Fruit fly (Drosophila melanogaster): ENCODE data around the gene Ir25a.

Ir25a gene

dm6 chr2L:4835091-4835689 is at the start of gene Ir25a:
TSS of gene Ir25a (minus strand) at chr2L:4835300.
- no peak for TF ChIP-seq CG8478 (optimal IDR thresholded peaks at IDR 0.05)
- no peak for TF ChIP-seq CTCF (optimal IDR thresholded peaks at IDR 0.05)

- TF ChIP-seq CTCF (optimal IDR thresholded peaks at IDR 0.05) (no peak), CG8478 (optimal IDR thresholded peaks at IDR 0.05) (no peak)
Measured at dm6 chr2L:4883023-4883392, 47.9 kb upstream of the Ir25a start, which contains the start of the genes Cf2 and CG3008. TSS of gene Cf2 (minus strand) at chr2L:4883107. TSS of gene CG3008 (plus strand) at chr2L:4883298.

dm6 chr2L:4882131-4883022 is 47.3 kb upstream of the Ir25a start:
- TF ChIP-seq CG8478 (optimal IDR thresholded peaks at IDR 0.05) (no peak), CTCF (optimal IDR thresholded peaks at IDR 0.05) (no peak)

dm6 chr2L:4868383-4868782 is 33.3 kb upstream of the Ir25a start:
- TF ChIP-seq CG8478 (optimal IDR thresholded peaks at IDR 0.05) (no peak), CTCF (optimal IDR thresholded peaks at IDR 0.05) (no peak)

- TF ChIP-seq CG8478 (optimal IDR thresholded peaks at IDR 0.05) (no peak), CTCF (optimal IDR thresholded peaks at IDR 0.05) (no peak)
Measured at dm6 chr2L:4865400-4865799, 30.3 kb upstream of the Ir25a start.

- no peak for TF ChIP-seq CTCF (optimal IDR thresholded peaks at IDR 0.05)
Measured at dm6 chr2L:4861503-4861902, 26.4 kb upstream of the Ir25a start.

- TF ChIP-seq CTCF (optimal IDR thresholded peaks at IDR 0.05) = no peak
- no peak for TF ChIP-seq CG8478 (optimal IDR thresholded peaks at IDR 0.05)
Measured at dm6 chr2L:4856118-4856517, 21.0 kb upstream of the Ir25a start.

- no peak for TF ChIP-seq CG8478 (optimal IDR thresholded peaks at IDR 0.05)
- no peak for TF ChIP-seq CTCF (optimal IDR thresholded peaks at IDR 0.05)
Measured at dm6 chr2L:4854822-4855221, 19.7 kb upstream of the Ir25a start.

dm6 chr2L:4852605-4853102 is 17.6 kb upstream of the Ir25a start, which contains the start of gene smog:
TSS of gene smog (plus strand) at chr2L:4852864.
- no peak for TF ChIP-seq CG8478 (optimal IDR thresholded peaks at IDR 0.05)
- TF ChIP-seq CTCF (optimal IDR thresholded peaks at IDR 0.05) = peak in 1 of 2 experiments; percentile 23

dm6 chr2L:4850356-4850755 is 15.3 kb upstream of the Ir25a start, which contains the start of the genes mRpS2 and Mon1:
TSS of gene mRpS2 (minus strand) at chr2L:4850419.
TSS of gene Mon1 (plus strand) at chr2L:4850641.
- TF ChIP-seq CTCF (optimal IDR thresholded peaks at IDR 0.05) = no peak
- TF ChIP-seq CG8478 (optimal IDR thresholded peaks at IDR 0.05) = no peak

dm6 chr2L:4847191-4847853 is 12.2 kb upstream of the Ir25a start, which contains the start of the genes mxt and CG11927:
TSS of gene mxt (minus strand) at chr2L:4847295.
TSS of gene CG11927 (plus strand) at chr2L:4847766.
- TF ChIP-seq CG8478 (optimal IDR thresholded peaks at IDR 0.05) = no peak
- TF ChIP-seq CTCF (optimal IDR thresholded peaks at IDR 0.05) = no peak

- TF ChIP-seq CTCF (optimal IDR thresholded peaks at IDR 0.05) (no peak), CG8478 (optimal IDR thresholded peaks at IDR 0.05) (no peak)
Measured at dm6 chr2L:4846629-4847125, 11.6 kb upstream of the Ir25a start.

- TF ChIP-seq CTCF (optimal IDR thresholded peaks at IDR 0.05) (no peak), CG8478 (optimal IDR thresholded peaks at IDR 0.05) (no peak)
Measured at dm6 chr2L:4838494-4839320, 3.6 kb upstream of the Ir25a start.

dm6 chr2L:4837772-4838397 is 2.8 kb upstream of the Ir25a start, which contains the start of the genes tank and CG12194:
TSS of gene tank (minus strand) at chr2L:4837999.
TSS of gene CG12194 (plus strand) at chr2L:4838347.
- TF ChIP-seq CG8478 (optimal IDR thresholded peaks at IDR 0.05) (no peak), CTCF (optimal IDR thresholded peaks at IDR 0.05) (no peak)
